Fruit fly (Drosophila melanogaster): ENCODE measurements around the gene PGRP-LD.

PGRP-LD gene

dm6 chr3L:5785237-5786062 is 5.6 kb downstream of the PGRP-LD start (continued):
- TF ChIP-seq dan (GFP tag; IDR thresholded peaks at IDR 0.05) (no peak), Abd-B (GFP tag; optimal IDR thresholded peaks at IDR 0.05) (no peak), CG15696 (tag; optimal IDR thresholded peaks at IDR 0.05) (peak; percentile 22), CG14710 (tag; optimal IDR thresholded peaks at IDR 0.05) (no peak), trem (tag; optimal IDR thresholded peaks at IDR 0.05) (no peak), Dbx (GFP tag; IDR thresholded peaks at IDR 0.05) (no peak), sug (tag; optimal IDR thresholded peaks at IDR 0.05) (no peak), Xrp1 (GFP tag; IDR thresholded peaks at IDR 0.05) (peak; percentile 57), CG4328 (GFP tag; optimal IDR thresholded peaks at IDR 0.05) (no peak), CG6654 (GFP tag; optimal IDR thresholded peaks at IDR 0.05) (no peak), CG11247 (GFP tag; IDR thresholded peaks at IDR 0.05) (no peak), nau (GFP tag; optimal IDR thresholded peaks at IDR 0.05) (no peak), Ssrp (tag; optimal IDR thresholded peaks at IDR 0.05) (no peak), Vsx1 (GFP tag; optimal IDR thresholded peaks at IDR 0.05) (peak; percentile 1), slbo (GFP tag; IDR thresholded peaks at IDR 0.05) (0 out of 2 replicates have a peak, but pooled peaks have one; percentile 14), en (GFP tag; optimal IDR thresholded peaks at IDR 0.05) (no peak), MTF-1 (GFP tag; optimal IDR thresholded peaks at IDR 0.05; ENCODE audit: borderline replicate concordance) (peak; percentile 6), Elba2 (GFP tag; optimal IDR thresholded peaks at IDR 0.05) (no peak), fru (optimal IDR thresholded peaks at IDR 0.05) (no peak), Fer2 (tag; optimal IDR thresholded peaks at IDR 0.05) (no peak), Neu2 (GFP tag; optimal IDR thresholded peaks at IDR 0.05; ENCODE audit: borderline replicate concordance) (peak; percentile 2), Rfx (GFP tag; IDR thresholded peaks at IDR 0.05) (no peak), Med (GFP tag) (peak; percentile 0), CG34376 (GFP tag; optimal IDR thresholded peaks at IDR 0.05) (no peak), ab (GFP tag; optimal IDR thresholded peaks at IDR 0.05) (no peak), CG12299 (tag; optimal IDR thresholded peaks at IDR 0.05) (no peak), chm (GFP tag; IDR thresholded peaks at IDR 0.05) (no peak), CG7357 (GFP tag; IDR thresholded peaks at IDR 0.05) (no peak), Camta (GFP tag; optimal IDR thresholded peaks at IDR 0.05) (no peak), CG7839 (tag; optimal IDR thresholded peaks at IDR 0.05) (no peak), CG14441 (GFP tag; IDR thresholded peaks at IDR 0.05) (no peak; the same call in 1 of the 2 replicates), CG1024 (GFP tag; IDR thresholded peaks at IDR 0.05) (peak; percentile 20; the same call in 1 of the 2 replicates), dati (GFP tag; IDR thresholded peaks at IDR 0.05) (no peak), CG2199 (GFP tag; IDR thresholded peaks at IDR 0.05) (no peak), Meics (GFP tag; optimal IDR thresholded peaks at IDR 0.05) (no peak), nom (GFP tag; optimal IDR thresholded peaks at IDR 0.05) (no peak), CG2202 (tag; optimal IDR thresholded peaks at IDR 0.05) (no peak), CG6765 (GFP tag; optimal IDR thresholded peaks at IDR 0.05) (no peak), p53 (GFP tag; optimal IDR thresholded peaks at IDR 0.05) (peak; percentile 96), row (GFP tag; IDR thresholded peaks at IDR 0.05) (no peak), sima (GFP tag; optimal IDR thresholded peaks at IDR 0.05) (no peak), CG10274 (GFP tag; optimal IDR thresholded peaks at IDR 0.05) (no peak), CG13123 (GFP tag; optimal IDR thresholded peaks at IDR 0.05) (no peak), Ets65A (GFP tag) (peak; percentile 58), Antp (GFP tag; optimal IDR thresholded peaks at IDR 0.05) (no peak), crol (GFP tag; IDR thresholded peaks at IDR 0.05) (peak; percentile 39; the same call in 1 of the 2 replicates), Trl (optimal IDR thresholded peaks at IDR 0.05) (no peak), Trl (GFP tag; optimal IDR thresholded peaks at IDR 0.05) (no peak), CG6854 (GFP tag; optimal IDR thresholded peaks at IDR 0.05) (no peak), Pdp1 (GFP tag; optimal IDR thresholded peaks at IDR 0.05) (peak in 1 of 2 experiments; percentile 57), CG2875 (GFP tag; optimal IDR thresholded peaks at IDR 0.05) (peak; percentile 31)
